Fruit fly (Drosophila melanogaster): Measurements from ENCODE around the gene CG33080.
A peak's percentile ranks its signal among the peaks of the same experiment; 100 is the strongest.

The CG33080 gene

dm6 chrX:5695035-5695434 lies 22.5 kb downstream of the CG33080 start, which contains the start of gene CG3149 (continued):
- TF ChIP-seq Neu2 (GFP tag; optimal IDR thresholded peaks at IDR 0.05; ENCODE audit: borderline replicate concordance), result no peak
- TF ChIP-seq p53 (GFP tag; optimal IDR thresholded peaks at IDR 0.05), result no peak
- TF ChIP-seq dysf (GFP tag; IDR thresholded peaks at IDR 0.05), result no peak
- no peak for TF ChIP-seq D19A (tag; optimal IDR thresholded peaks at IDR 0.05)
- 0 out of 4 replicates have a peak, but pooled peaks have one; percentile 71 for TF ChIP-seq chinmo (GFP tag; IDR thresholded peaks at IDR 0.05; ENCODE audit: partially characterized antibody)
- peak; percentile 68 for TF ChIP-seq CG2116 (GFP tag; optimal IDR thresholded peaks at IDR 0.05)
- no peak for TF ChIP-seq fru (optimal IDR thresholded peaks at IDR 0.05)
- TF ChIP-seq HLH4C (GFP tag; IDR thresholded peaks at IDR 0.05; ENCODE audit: partially characterized antibody), result peak; percentile 82
- no peak for TF ChIP-seq ham (GFP tag; IDR thresholded peaks at IDR 0.05)
- no peak for TF ChIP-seq CG18011 (GFP tag; optimal IDR thresholded peaks at IDR 0.05)
- TF ChIP-seq CG6175 (GFP tag; IDR thresholded peaks at IDR 0.05), result no peak
- no peak for TF ChIP-seq Sin3A (optimal IDR thresholded peaks at IDR 0.05)
- no peak for TF ChIP-seq CG15601 (tag; optimal IDR thresholded peaks at IDR 0.05)
- peak; percentile 82 for TF ChIP-seq CG13287 (GFP tag; IDR thresholded peaks at IDR 0.05; ENCODE audit: partially characterized antibody)
- no peak for TF ChIP-seq CG6854 (GFP tag; optimal IDR thresholded peaks at IDR 0.05)
- TF ChIP-seq CG17186 (GFP tag; optimal IDR thresholded peaks at IDR 0.05), result peak; percentile 8
- TF ChIP-seq CG14050 (GFP tag; IDR thresholded peaks at IDR 0.05), result no peak
- no peak for TF ChIP-seq pho (GFP tag; optimal IDR thresholded peaks at IDR 0.05)
- TF ChIP-seq CG1603 (tag; optimal IDR thresholded peaks at IDR 0.05), result peak; percentile 30
- no peak for TF ChIP-seq CG11560 (tag; IDR thresholded peaks at IDR 0.05)
- peak; percentile 71 for TF ChIP-seq unc-4 (GFP tag; IDR thresholded peaks at IDR 0.05; ENCODE audit: partially characterized antibody)
- TF ChIP-seq ro (GFP tag; IDR thresholded peaks at IDR 0.05), result no peak
- no peak for TF ChIP-seq CG1529 (GFP tag; optimal IDR thresholded peaks at IDR 0.05)
- no peak for TF ChIP-seq TFAM (GFP tag; optimal IDR thresholded peaks at IDR 0.05)
- no peak for TF ChIP-seq CG14014 (GFP tag; IDR thresholded peaks at IDR 0.05)
- no peak for TF ChIP-seq grau (tag; optimal IDR thresholded peaks at IDR 0.05)
- TF ChIP-seq psq (GFP tag; optimal IDR thresholded peaks at IDR 0.05), result no peak
- no peak for TF ChIP-seq CG10979 (tag; optimal IDR thresholded peaks at IDR 0.05)
- TF ChIP-seq CG17612 (GFP tag; IDR thresholded peaks at IDR 0.05), result no peak
- TF ChIP-seq odd (GFP tag; optimal IDR thresholded peaks at IDR 0.05), result no peak
- no peak for TF ChIP-seq CG12744 (GFP tag; optimal IDR thresholded peaks at IDR 0.05)
- no peak for TF ChIP-seq ci (GFP tag; IDR thresholded peaks at IDR 0.05)
- no peak for TF ChIP-seq HLH3B (GFP tag; IDR thresholded peaks at IDR 0.05)
- no peak for TF ChIP-seq dimm (GFP tag; IDR thresholded peaks at IDR 0.05)
- TF ChIP-seq luna (GFP tag; optimal IDR thresholded peaks at IDR 0.05), result no peak
- TF ChIP-seq CG7786 (GFP tag; optimal IDR thresholded peaks at IDR 0.05), result no peak
- TF ChIP-seq Ada2b (GFP tag; IDR thresholded peaks at IDR 0.05), result no peak
- no peak for TF ChIP-seq Rx (GFP tag; IDR thresholded peaks at IDR 0.05)
- no peak for TF ChIP-seq CG33213 (GFP tag; optimal IDR thresholded peaks at IDR 0.05)
- TF ChIP-seq ttk (GFP tag; IDR thresholded peaks at IDR 0.05), result no peak
- peak; percentile 73 for TF ChIP-seq nerfin-2 (GFP tag; IDR thresholded peaks at IDR 0.05; ENCODE audit: partially characterized antibody)
- TF ChIP-seq az2 (GFP tag; optimal IDR thresholded peaks at IDR 0.05), result no peak
- TF ChIP-seq B-H1 (GFP tag; IDR thresholded peaks at IDR 0.05), result no peak

All from whole organism, embryonic.